Worm (Caenorhabditis elegans) whole organism, L4 larva: ENCODE results near the gene isy-1.

Experiments
- ama-1 ChIP-seq: fragments of 150-350 bp; optimal IDR thresholded peaks from 2 replicates; lab custom pipeline; 2014; ENCODE audit warnings: inconsistent platforms, mixed read lengths
- fkh-10 ChIP-seq: fragments of 150-350 bp; optimal IDR thresholded peaks from 2 replicates; lab custom pipeline; 2014; ENCODE audit warnings: missing biosample characterization, missing genetic modification reagents, missing genetic modification characterization
- lin-39 ChIP-seq: fragments of 150-350 bp; optimal IDR thresholded peaks from 2 replicates; lab custom pipeline; 2014; ENCODE audit warnings: missing biosample characterization, missing genetic modification reagents, missing genetic modification characterization
- nhr-111 ChIP-seq: fragments of 200-800 bp; sonication (Bioruptor generic); optimal IDR thresholded peaks from 2 replicates; lab custom pipeline; 2018; ENCODE audit warnings: mild to moderate bottlenecking, missing genetic modification characterization, missing compliant biosample characterization
- nhr-237 ChIP-seq: sonication (generic microtip); optimal IDR thresholded peaks from 2 replicates; lab custom pipeline; 2017; ENCODE audit warnings: missing biosample characterization, missing genetic modification characterization
- nhr-48 ChIP-seq: sonication (generic microtip); optimal IDR thresholded peaks from 2 replicates; lab custom pipeline; 2016; ENCODE audit warnings: mild to moderate bottlenecking, missing genetic modification characterization, missing compliant biosample characterization
- nhr-6 ChIP-seq: fragments of 150-350 bp; optimal IDR thresholded peaks from 2 replicates; lab custom pipeline; 2014; ENCODE audit warnings: missing biosample characterization, missing genetic modification characterization
- nhr-76 ChIP-seq: fragments of 150-350 bp; optimal IDR thresholded peaks from 2 replicates; lab custom pipeline; 2014; ENCODE audit warnings: missing biosample characterization, missing genetic modification characterization

ce11 chrV:10958322-10958900 is 42.1 kb downstream of the isy-1 start, which contains the start of gene pigt-1:
- TF ChIP-seq ama-1 (lab: Kevin White, UChicago) (no peak), nhr-237 (no peak), nhr-111 (GFP tag; lab: Kevin White, UChicago) (no peak), nhr-76 (tag; lab: Kevin White, UChicago) (no peak), lin-39 (tag; lab: Kevin White, UChicago) (no peak), nhr-48 (tag; lab: Kevin White, UChicago) (no peak), fkh-10 (GFP tag; lab: Kevin White, UChicago) (no peak), nhr-6 (tag; lab: Kevin White, UChicago) (no peak)
